Worm (Caenorhabditis elegans) whole organism, midembryonic: ENCODE results near the gene Y11D7A.7.

Source experiments
- T22C8.4 ChIP-seq: fragments of 200-800 bp; sonication (Bioruptor generic); IDR thresholded peaks from 2 replicates; pipeline ENCODE4 v1.3.6; 2022; ENCODE audit warnings: missing genetic modification characterization, missing compliant biosample characterization
- cog-1 ChIP-seq: sonication (generic microtip); optimal IDR thresholded peaks from 2 replicates; lab custom pipeline; 2016; ENCODE audit warnings: missing genetic modification characterization, missing compliant biosample characterization
- flt-1 ChIP-seq: fragments of 200-800 bp; sonication (Bioruptor generic); IDR thresholded peaks from 2 replicates; pipeline ENCODE4 v1.3.6; 2022; ENCODE audit warnings: missing genetic modification characterization, missing compliant biosample characterization
- klf-2 ChIP-seq: fragments of 200-800 bp; sonication (Bioruptor generic); conservative IDR thresholded peaks from 2 replicates; pipeline ENCODE4 v1.3.6; 2022; ENCODE audit warnings: missing genetic modification reagents, missing genetic modification characterization, missing compliant biosample characterization
- med-1 ChIP-seq: sonication (generic microtip); optimal IDR thresholded peaks from 2 replicates; lab custom pipeline; 2017; ENCODE audit warnings: missing genetic modification characterization, mild to moderate bottlenecking, missing compliant biosample characterization, antibody characterized with exemption, missing genetic modification reagents; ENCODE audit not compliant: insufficient read depth
- ref-1 ChIP-seq: fragments of 200-800 bp; sonication (Bioruptor generic); conservative IDR thresholded peaks from 2 replicates; pipeline ENCODE4 v1.3.6; 2022; ENCODE audit warnings: missing genetic modification reagents, missing genetic modification characterization, missing compliant biosample characterization
- tab-1 ChIP-seq: fragments of 200-800 bp; sonication (Bioruptor generic); IDR thresholded peaks from 2 replicates; pipeline ENCODE4 v1.3.6; 2022; ENCODE audit warnings: missing genetic modification characterization, missing compliant biosample characterization
- ztf-23 ChIP-seq: fragments of 200-800 bp; sonication (Bioruptor generic); IDR thresholded peaks from 2 replicates; pipeline ENCODE4 v1.3.6; 2022; ENCODE audit warnings: missing genetic modification reagents, missing genetic modification characterization, missing compliant biosample characterization

DNA sequence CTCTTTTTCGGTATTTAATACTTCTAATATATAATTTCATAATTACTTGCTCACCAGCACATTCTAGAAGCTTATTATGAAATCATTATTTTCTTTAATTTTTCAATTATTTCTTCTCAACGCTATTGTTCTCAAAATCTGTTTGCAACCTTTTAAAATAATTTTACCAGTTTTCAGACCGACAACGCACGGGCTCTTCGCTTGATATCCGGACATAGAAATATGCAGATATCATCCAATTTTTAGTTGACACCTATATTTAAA lies 49.4 kb upstream of the Y11D7A.7 start, which contains the start of gene wnk-1:
- TF ChIP-seq cog-1 (tag; lab: Kevin White, UChicago) (no peak), T22C8.4 (GFP tag; lab: Robert Waterston, UW) (no peak), tab-1 (GFP tag; lab: Robert Waterston, UW) (no peak), ztf-23 (GFP tag; lab: Robert Waterston, UW) (no peak), flt-1 (no peak), med-1 (GFP tag; lab: Kevin White, UChicago) (no peak), ref-1 (GFP tag; lab: Robert Waterston, UW) (no peak), klf-2 (GFP tag; lab: Robert Waterston, UW) (no peak)
